Worm (Caenorhabditis elegans) whole organism, young adult: ENCODE measurements around the gene crm-1.

ENCODE experiments used
- C06A6.2 ChIP-seq: fragments of 200-800 bp; sonication (Bioruptor generic); conservative IDR thresholded peaks from 2 replicates; pipeline ENCODE4 v1.3.6; 2022; ENCODE audit warnings: missing genetic modification characterization, missing compliant biosample characterization
- K12H6.12 ChIP-seq: fragments of 200-800 bp; sonication (Bioruptor generic); optimal IDR thresholded peaks from 2 replicates; lab custom pipeline; 2018; ENCODE audit warnings: mild to moderate bottlenecking, missing genetic modification characterization, missing compliant biosample characterization
- ceh-91 ChIP-seq: fragments of 200-800 bp; sonication (Bioruptor generic); IDR thresholded peaks from 2 replicates; pipeline ENCODE4 v1.3.6; 2022; ENCODE audit warnings: missing genetic modification reagents, missing genetic modification characterization, missing compliant biosample characterization
- tlf-1 ChIP-seq: fragments of 200-800 bp; sonication (Bioruptor generic); optimal IDR thresholded peaks from 2 replicates; lab custom pipeline; 2018; ENCODE audit warnings: mild to moderate bottlenecking, missing genetic modification characterization, missing compliant biosample characterization
- xnd-1 ChIP-seq: sonication (generic microtip); optimal IDR thresholded peaks from 2 replicates; lab custom pipeline; 2016; ENCODE audit warnings: missing genotype, missing genetic modification reagents, missing genetic modification characterization, missing compliant biosample characterization
- ztf-22 ChIP-seq: fragments of 200-800 bp; sonication (Bioruptor generic); optimal IDR thresholded peaks from 2 replicates; lab custom pipeline; 2018; ENCODE audit warnings: mild to moderate bottlenecking, missing genetic modification characterization, moderate library complexity, missing compliant biosample characterization

DNA sequence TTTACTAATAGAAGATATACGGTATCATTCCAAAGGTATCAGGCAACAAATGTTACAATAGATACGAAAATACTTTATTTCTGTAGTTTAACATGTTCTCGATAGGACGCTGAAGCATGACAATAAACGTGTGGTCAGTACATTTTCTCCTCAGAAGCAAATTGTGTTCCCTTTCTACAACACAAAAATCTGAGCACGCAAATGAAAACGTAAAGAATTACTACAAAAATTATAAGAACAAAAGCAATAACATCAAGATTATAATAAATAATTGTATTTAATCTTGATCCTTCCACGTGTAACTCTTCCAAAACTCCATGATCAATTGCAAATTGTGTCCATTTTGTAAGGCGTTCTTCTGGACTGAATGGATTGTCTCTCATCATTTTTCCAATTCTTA lies 47.8 kb upstream of the crm-1 start:
- TF ChIP-seq tlf-1, result no peak
- TF ChIP-seq C06A6.2 (GFP tag; lab: Robert Waterston, UW), result no peak
- no peak for TF ChIP-seq ztf-22
- no peak for TF ChIP-seq xnd-1
- TF ChIP-seq K12H6.12 (tag; lab: Kevin White, UChicago), result no peak
- TF ChIP-seq ceh-91, result no peak
